Worm (Caenorhabditis elegans) whole organism, L2 larva: ENCODE results near the gene F14D7.3.

Experiments used
- C34F6.9 ChIP-seq: fragments of 150-350 bp; optimal IDR thresholded peaks from 2 replicates; lab custom pipeline; 2014; ENCODE audit warnings: missing biosample characterization, missing genetic modification characterization
- F13H6.1 ChIP-seq: sonication (generic microtip); optimal IDR thresholded peaks from 2 replicates; lab custom pipeline; 2016; ENCODE audit warnings: missing genetic modification characterization, missing compliant biosample characterization
- R02D3.7 ChIP-seq: fragments of 150-350 bp; optimal IDR thresholded peaks from 2 replicates; lab custom pipeline; 2014; ENCODE audit warnings: missing biosample characterization, missing genetic modification characterization
- Y55F3AM.14 ChIP-seq: fragments of 200-800 bp; sonication (Bioruptor generic); optimal IDR thresholded peaks from 2 replicates; lab custom pipeline; 2018; ENCODE audit warnings: mild to moderate bottlenecking, missing genetic modification characterization, missing compliant biosample characterization
- alr-1 ChIP-seq: fragments of 150-350 bp; optimal IDR thresholded peaks from 2 replicates; lab custom pipeline; 2014; ENCODE audit warnings: missing biosample characterization, missing genetic modification characterization
- aly-2 ChIP-seq: fragments of 150-350 bp; optimal IDR thresholded peaks from 2 replicates; lab custom pipeline; 2014; ENCODE audit warnings: missing biosample characterization, missing genetic modification characterization
- ama-1 ChIP-seq: fragments of 150-350 bp; optimal IDR thresholded peaks from 2 replicates; lab custom pipeline; 2018; ENCODE audit warnings: inconsistent platforms
- blmp-1 ChIP-seq: sonication (generic microtip); optimal IDR thresholded peaks from 2 replicates; lab custom pipeline; 2017; ENCODE audit warnings: missing genetic modification characterization, mild to moderate bottlenecking, missing compliant biosample characterization, antibody characterized with exemption, moderate library complexity; ENCODE audit not compliant: insufficient read depth
- ceh-16 ChIP-seq: fragments of 150-350 bp; optimal IDR thresholded peaks from 2 replicates; lab custom pipeline; 2014; ENCODE audit warnings: missing biosample characterization, missing genetic modification characterization
- ceh-82 ChIP-seq: fragments of 150-350 bp; optimal IDR thresholded peaks from 2 replicates; lab custom pipeline; 2014; ENCODE audit warnings: missing biosample characterization, missing genetic modification characterization
- crh-2 ChIP-seq: sonication (generic microtip); optimal IDR thresholded peaks from 2 replicates; lab custom pipeline; 2017; ENCODE audit warnings: missing biosample characterization, missing genetic modification characterization
- dmd-4 ChIP-seq: sonication (generic microtip); optimal IDR thresholded peaks from 2 replicates; lab custom pipeline; 2017; ENCODE audit warnings: missing biosample characterization, missing genetic modification characterization
- egl-27 ChIP-seq: sonication (generic microtip); optimal IDR thresholded peaks from 3 replicates; lab custom pipeline; 2017; ENCODE audit warnings: missing biosample characterization, missing genetic modification reagents, missing genetic modification characterization
- elt-1 ChIP-seq: fragments of 150-350 bp; optimal IDR thresholded peaks from 2 replicates; lab custom pipeline; 2014; ENCODE audit warnings: missing biosample characterization, missing genetic modification characterization
- elt-3 ChIP-seq: sonication (generic microtip); optimal IDR thresholded peaks from 2 replicates; lab custom pipeline; 2017; ENCODE audit warnings: missing biosample characterization, missing genetic modification characterization
- fos-1 ChIP-seq: fragments of 150-350 bp; optimal IDR thresholded peaks from 2 replicates; lab custom pipeline; 2014; ENCODE audit warnings: missing biosample characterization, missing genetic modification characterization
- lin-11 ChIP-seq: fragments of 150-350 bp; sonication (generic microtip); optimal IDR thresholded peaks from 2 replicates; lab custom pipeline; 2014; ENCODE audit warnings: missing biosample characterization, missing genetic modification characterization, inconsistent platforms, mixed read lengths
- lin-13 ChIP-seq: fragments of 150-350 bp; optimal IDR thresholded peaks from 2 replicates; lab custom pipeline; 2014; ENCODE audit warnings: missing biosample characterization, missing genetic modification reagents, missing genetic modification characterization
- lsy-2 ChIP-seq, 2 experiments: fragments of 150-350 bp in 1 of 2; sonication (generic microtip) in 1 of 2; optimal IDR thresholded peaks; 2 replicates each; lab custom pipeline; 2014 to 2017; ENCODE audit warnings: missing biosample characterization in 2 of 2, missing genetic modification characterization in 2 of 2
- mab-5 ChIP-seq: fragments of 150-350 bp; optimal IDR thresholded peaks from 2 replicates; lab custom pipeline; 2014; ENCODE audit warnings: missing biosample characterization, missing genetic modification characterization
- mbf-1 ChIP-seq: sonication (generic microtip); optimal IDR thresholded peaks from 2 replicates; lab custom pipeline; 2017; ENCODE audit warnings: missing biosample characterization, missing genetic modification characterization
- mdl-1 ChIP-seq, 2 experiments: fragments of 150-350 bp in 1 of 2; sonication (generic microtip) in 1 of 2; optimal IDR thresholded peaks; 2 replicates each; lab custom pipeline; 2017; ENCODE audit warnings: missing biosample characterization in 2 of 2, missing genetic modification characterization in 2 of 2
- nhr-10 ChIP-seq: sonication (generic microtip); optimal IDR thresholded peaks from 2 replicates; lab custom pipeline; 2017; ENCODE audit warnings: missing biosample characterization, missing genetic modification characterization
- nhr-11 ChIP-seq: fragments of 150-350 bp; optimal IDR thresholded peaks from 2 replicates; lab custom pipeline; 2014; ENCODE audit warnings: missing biosample characterization, missing genetic modification characterization
- nhr-129 ChIP-seq: fragments of 150-350 bp; optimal IDR thresholded peaks from 2 replicates; lab custom pipeline; 2014; ENCODE audit warnings: missing biosample characterization, missing genetic modification characterization
- nhr-23 ChIP-seq: fragments of 150-350 bp; optimal IDR thresholded peaks from 2 replicates; lab custom pipeline; 2014; ENCODE audit warnings: missing biosample characterization, missing genetic modification reagents, missing genetic modification characterization
- nhr-237 ChIP-seq: fragments of 150-350 bp; optimal IDR thresholded peaks from 2 replicates; lab custom pipeline; 2014; ENCODE audit warnings: missing biosample characterization, missing genetic modification characterization
- nhr-6 ChIP-seq: fragments of 150-350 bp; optimal IDR thresholded peaks from 2 replicates; lab custom pipeline; 2014; ENCODE audit warnings: missing biosample characterization, missing genetic modification characterization
- sma-3 ChIP-seq: sonication (generic microtip); optimal IDR thresholded peaks from 2 replicates; lab custom pipeline; 2016; ENCODE audit warnings: missing genetic modification reagents, missing genetic modification characterization, missing compliant biosample characterization
- snpc-4 ChIP-seq: fragments of 150-350 bp; optimal IDR thresholded peaks from 2 replicates; lab custom pipeline; 2014; ENCODE audit warnings: missing biosample characterization, missing genetic modification characterization
- unc-39 ChIP-seq: fragments of 150-350 bp; optimal IDR thresholded peaks from 2 replicates; lab custom pipeline; 2014; ENCODE audit warnings: missing biosample characterization, missing genetic modification characterization
- unc-55 ChIP-seq: fragments of 150-350 bp; sonication (generic microtip); optimal IDR thresholded peaks from 3 replicates; lab custom pipeline; 2014; ENCODE audit warnings: missing biosample characterization, missing genetic modification reagents, missing genetic modification characterization
- unc-62 ChIP-seq: fragments of 150-350 bp; optimal IDR thresholded peaks from 2 replicates; lab custom pipeline; 2014; ENCODE audit warnings: missing biosample characterization, missing genetic modification reagents, missing genetic modification characterization
- ztf-1 ChIP-seq: fragments of 200-800 bp; sonication (Bioruptor generic); conservative IDR thresholded peaks from 2 replicates; pipeline ENCODE4 v1.3.6; 2022; ENCODE audit warnings: missing genetic modification characterization, missing compliant biosample characterization
- ztf-11 ChIP-seq: sonication (generic microtip); optimal IDR thresholded peaks from 2 replicates; lab custom pipeline; 2017; ENCODE audit warnings: missing biosample characterization, missing genetic modification characterization

F14D7.3 gene

ce11 chrV:14289363-14289762, 7.2 kb upstream of the F14D7.3 start, which contains the start of gene F14D7.1:
Gene F14D7.1, minus strand, starts transcription at chrV:14289463.
- TF ChIP-seq ztf-1 (GFP tag; lab: Robert Waterston, UW) (no peak), nhr-10 (tag; lab: Kevin White, UChicago) (no peak), crh-2 (tag; lab: Kevin White, UChicago) (no peak), egl-27 (tag; lab: Kevin White, UChicago) (no peak), ceh-16 (tag; lab: Kevin White, UChicago) (no peak), ztf-11 (tag; lab: Kevin White, UChicago) (no peak), ceh-82 (tag; lab: Kevin White, UChicago) (no peak), nhr-11 (tag; lab: Kevin White, UChicago) (no peak), fos-1 (tag; lab: Kevin White, UChicago) (no peak), elt-3 (tag; lab: Kevin White, UChicago) (no peak), mbf-1 (tag; lab: Kevin White, UChicago) (no peak), aly-2 (no peak), nhr-6 (tag; lab: Kevin White, UChicago) (no peak), nhr-237 (tag; lab: Kevin White, UChicago) (no peak), unc-39 (tag; lab: Kevin White, UChicago) (no peak), nhr-23 (tag; lab: Kevin White, UChicago) (no peak), alr-1 (no peak), lsy-2 (tag; optimal IDR thresholded peaks at IDR 0.05; lab: Kevin White, UChicago) (no peak), F13H6.1 (tag; lab: Kevin White, UChicago) (no peak)

ce11 chrV:14290636-14291035, 6.0 kb upstream of the F14D7.3 start, which contains the start of gene F14D7.18:
Gene F14D7.18, minus strand, starts transcription at chrV:14290736.
- TF ChIP-seq unc-39 (tag; lab: Kevin White, UChicago) (no peak), aly-2 (no peak), egl-27 (tag; lab: Kevin White, UChicago) (no peak), snpc-4 (tag; lab: Kevin White, UChicago) (no peak), ama-1 (lab: Kevin White, UChicago) (no peak), Y55F3AM.14 (GFP tag; lab: Kevin White, UChicago) (no peak), mdl-1 (tag; optimal IDR thresholded peaks at IDR 0.05; lab: Kevin White, UChicago) (no peak), lin-11 (no peak), elt-1 (no peak), blmp-1 (tag; lab: Kevin White, UChicago) (no peak), mab-5 (no peak), lin-13 (no peak), unc-55 (GFP tag; lab: Kevin White, UChicago) (no peak), sma-3 (GFP tag; lab: Kevin White, UChicago) (no peak), fos-1 (tag; lab: Kevin White, UChicago) (no peak), crh-2 (tag; lab: Kevin White, UChicago) (no peak)
- TF ChIP-seq, all 48 proteins: peak for 0

- TF ChIP-seq unc-62 (GFP tag; lab: Kevin White, UChicago) (no peak), nhr-237 (tag; lab: Kevin White, UChicago) (no peak), dmd-4 (tag; lab: Kevin White, UChicago) (no peak), ama-1 (lab: Kevin White, UChicago) (no peak), snpc-4 (tag; lab: Kevin White, UChicago) (no peak), mdl-1 (tag; optimal IDR thresholded peaks at IDR 0.05; lab: Kevin White, UChicago) (no peak), ceh-82 (tag; lab: Kevin White, UChicago) (no peak), R02D3.7 (no peak), ztf-11 (tag; lab: Kevin White, UChicago) (no peak), nhr-129 (tag; lab: Kevin White, UChicago) (no peak), nhr-11 (tag; lab: Kevin White, UChicago) (no peak), mbf-1 (tag; lab: Kevin White, UChicago) (no peak), ceh-16 (tag; lab: Kevin White, UChicago) (no peak), sma-3 (GFP tag; lab: Kevin White, UChicago) (no peak), nhr-10 (tag; lab: Kevin White, UChicago) (no peak), lin-11 (no peak), C34F6.9 (no peak)
Measured at ce11 chrV:14293667-14294194, 2.9 kb upstream of the F14D7.3 start, which contains the start of gene F14D7.2. Gene F14D7.2, minus strand, starts transcription at chrV:14293717.

- TF ChIP-seq nhr-237 (tag; lab: Kevin White, UChicago) (no peak), unc-55 (GFP tag; lab: Kevin White, UChicago) (no peak), R02D3.7 (no peak)
Measured at ce11 chrV:14294396-14294795, 2.2 kb upstream of the F14D7.3 start, which contains the start of gene F14D7.9. Gene F14D7.9, plus strand, starts transcription at chrV:14294696.
